Fruit fly (Drosophila melanogaster): ENCODE data around the gene sas.

The sas gene

DNA sequence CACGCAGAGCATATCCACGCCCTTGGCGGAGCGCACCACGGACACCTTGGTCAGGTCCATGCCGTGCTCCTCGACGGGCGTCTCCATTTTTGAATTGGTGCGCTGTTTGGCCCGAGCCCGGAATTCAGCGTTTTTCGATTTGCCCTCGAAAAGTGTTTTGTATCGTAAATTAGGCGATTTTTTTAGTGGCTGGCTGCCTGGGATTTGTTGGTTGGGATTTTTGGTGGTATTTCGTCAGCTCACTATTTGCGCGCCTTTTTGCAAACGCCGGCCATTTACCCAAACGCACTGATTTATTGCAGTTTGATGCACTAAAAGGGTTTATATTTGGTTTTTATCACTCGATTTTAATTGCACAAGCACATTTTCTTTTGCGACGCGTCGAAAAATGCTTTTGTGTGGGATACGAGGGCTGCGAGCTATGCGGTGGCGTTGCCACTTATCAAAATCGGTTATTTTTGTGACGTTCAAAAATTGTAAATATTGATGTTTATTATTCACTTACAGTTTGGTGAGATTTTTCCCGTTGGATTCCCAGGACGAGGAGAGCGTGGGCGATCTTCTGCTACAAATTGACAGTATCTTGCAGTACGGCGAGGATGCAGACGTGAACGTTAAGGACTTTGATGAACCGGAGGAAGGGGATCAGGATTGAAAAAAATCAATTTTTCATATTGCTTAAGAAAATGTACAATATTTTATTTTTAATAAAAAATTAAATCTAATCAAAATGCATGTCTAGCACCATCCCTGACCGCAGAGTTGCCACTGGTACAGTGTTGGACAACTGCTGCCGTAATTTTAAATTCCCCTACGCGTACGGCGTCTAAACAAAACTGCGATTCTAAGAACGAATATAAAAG lies 11.8 kb upstream of the sas start, which contains the start of the genes gfzf and Sas-4:
Gene gfzf (minus strand): TSS at position 425 of the 863 bp plus-strand sequence.
Gene Sas-4 (plus strand): TSS at position 824 of the 863 bp plus-strand sequence.
- TF ChIP-seq Ada2b (GFP tag; IDR thresholded peaks at IDR 0.05) (peak; percentile 38; the same call in 1 of the 2 replicates), CG13287 (GFP tag; IDR thresholded peaks at IDR 0.05; ENCODE audit: partially characterized antibody) (no peak; the same call in 1 of the 2 replicates), CG30431 (GFP tag; optimal IDR thresholded peaks at IDR 0.05) (peak; percentile 56), gro (GFP tag; optimal IDR thresholded peaks at IDR 0.05) (no peak), ro (GFP tag; IDR thresholded peaks at IDR 0.05) (no peak), CG2202 (tag; optimal IDR thresholded peaks at IDR 0.05) (no peak), bcd (GFP tag; optimal IDR thresholded peaks at IDR 0.05) (peak; percentile 69), CG7271 (tag; optimal IDR thresholded peaks at IDR 0.05) (no peak), caup (GFP tag; optimal IDR thresholded peaks at IDR 0.05; ENCODE audit: severe bottlenecking) (no peak), CG4707 (GFP tag; optimal IDR thresholded peaks at IDR 0.05) (no peak), ranshi (GFP tag; IDR thresholded peaks at IDR 0.05) (no peak; the same call in 1 of the 2 replicates), CG18011 (GFP tag; optimal IDR thresholded peaks at IDR 0.05) (peak; percentile 63), B-H2 (GFP tag; optimal IDR thresholded peaks at IDR 0.05) (no peak), Med (GFP tag) (peak; percentile 82), Dek (tag; optimal IDR thresholded peaks at IDR 0.05) (peak; percentile 61), ind (GFP tag; optimal IDR thresholded peaks at IDR 0.05) (peak; percentile 72), zf30C (GFP tag; optimal IDR thresholded peaks at IDR 0.05) (no peak), CG9215 (GFP tag; IDR thresholded peaks at IDR 0.05) (peak; percentile 81), bab2 (GFP tag; optimal IDR thresholded peaks at IDR 0.05) (peak; percentile 31), E2f2 (GFP tag; IDR thresholded peaks at IDR 0.05) (peak; percentile 77), CG11085 (GFP tag; IDR thresholded peaks at IDR 0.05) (peak; percentile 68), p53 (GFP tag; optimal IDR thresholded peaks at IDR 0.05) (no peak), Dad (GFP tag; optimal IDR thresholded peaks at IDR 0.05) (no peak), HLH54F (GFP tag; optimal IDR thresholded peaks at IDR 0.05) (peak; percentile 57), CG32772 (GFP tag; IDR thresholded peaks at IDR 0.05) (peak; percentile 52; the same call in 1 of the 2 replicates), Gug (GFP tag; IDR thresholded peaks at IDR 0.05) (peak; percentile 47; the same call in 2 of the 4 replicates), Dip2 (GFP tag; IDR thresholded peaks at IDR 0.05) (0 out of 2 replicates have a peak, but pooled peaks have one; percentile 17), dpn (GFP tag; optimal IDR thresholded peaks at IDR 0.05) (peak; percentile 50 to 51), sima (GFP tag; optimal IDR thresholded peaks at IDR 0.05) (no peak), CG4404 (GFP tag; IDR thresholded peaks at IDR 0.05) (peak; percentile 62; the same call in 1 of the 2 replicates), HLH3B (GFP tag; IDR thresholded peaks at IDR 0.05) (peak; percentile 42; the same call in 1 of the 2 replicates), CG8388 (GFP tag; optimal IDR thresholded peaks at IDR 0.05) (peak; percentile 23), en (GFP tag; optimal IDR thresholded peaks at IDR 0.05) (no peak), odd (GFP tag; optimal IDR thresholded peaks at IDR 0.05) (no peak), lbe (GFP tag; optimal IDR thresholded peaks at IDR 0.05) (no peak), CG11696 (GFP tag; IDR thresholded peaks at IDR 0.05) (0 out of 2 replicates have a peak, but pooled peaks have one; percentile 35), CG1832 (GFP tag; optimal IDR thresholded peaks at IDR 0.05) (no peak), bbx (GFP tag; IDR thresholded peaks at IDR 0.05; ENCODE audit: partially characterized antibody) (no peak), dimm (GFP tag; IDR thresholded peaks at IDR 0.05) (no peak), CG12071 (GFP tag; optimal IDR thresholded peaks at IDR 0.05) (no peak), CG30020 (tag; optimal IDR thresholded peaks at IDR 0.05) (peak; percentile 34), ftz-f1 (GFP tag; optimal IDR thresholded peaks at IDR 0.05) (no peak), Adf1 (GFP tag; IDR thresholded peaks at IDR 0.05) (peak; percentile 18; the same call in 1 of the 2 replicates), vnd (GFP tag; IDR thresholded peaks at IDR 0.05; ENCODE audit: partially characterized antibody) (no peak), CG2712 (tag; optimal IDR thresholded peaks at IDR 0.05) (peak; percentile 63), dati (GFP tag; IDR thresholded peaks at IDR 0.05) (no peak), wor (GFP tag; IDR thresholded peaks at IDR 0.05) (0 out of 2 replicates have a peak, but pooled peaks have one; percentile 20), prd (optimal IDR thresholded peaks at IDR 0.05) (no peak), prd (GFP tag; IDR thresholded peaks at IDR 0.05) (peak; percentile 71; the same call in 2 of the 3 replicates)

Measured in whole organism, embryonic.